Worm (Caenorhabditis elegans) whole organism, L4 larva: ENCODE measurements around the gene gly-6.

Experiments used
- F44E2.7 ChIP-seq: fragments of 200-800 bp; sonication (Bioruptor generic); IDR thresholded peaks from 2 replicates; pipeline ENCODE4 v2.1.2; 2022; ENCODE audit warnings: missing genetic modification characterization, missing compliant biosample characterization
- egl-27 ChIP-seq: sonication (generic microtip); optimal IDR thresholded peaks from 3 replicates; lab custom pipeline; 2017; ENCODE audit warnings: missing biosample characterization, missing genetic modification reagents, missing genetic modification characterization
- lin-13 ChIP-seq: fragments of 150-350 bp; optimal IDR thresholded peaks from 2 replicates; lab custom pipeline; 2014; ENCODE audit warnings: missing biosample characterization, missing genetic modification reagents, missing genetic modification characterization
- nhr-102 ChIP-seq: sonication (generic microtip); optimal IDR thresholded peaks from 2 replicates; lab custom pipeline; 2016; ENCODE audit warnings: mild to moderate bottlenecking, missing genetic modification characterization, moderate library complexity, missing compliant biosample characterization
- nhr-28 ChIP-seq: fragments of 150-350 bp; optimal IDR thresholded peaks from 2 replicates; lab custom pipeline; 2014; ENCODE audit warnings: missing biosample characterization, missing genetic modification characterization
- nhr-42 ChIP-seq: fragments of 200-800 bp; sonication (Bioruptor generic); IDR thresholded peaks from 2 replicates; pipeline ENCODE4 v1.3.6; 2022; ENCODE audit warnings: missing genetic modification characterization, missing compliant biosample characterization
- pha-4 ChIP-seq, 2 experiments: fragments of 150-350 bp in 1 of 2; fragments of 200-800 bp in 1 of 2; sonication (Bioruptor generic) in 1 of 2; IDR thresholded peaks in 1 of 2; optimal IDR thresholded peaks in 1 of 2; 2 replicates each; pipeline versions ENCODE4 v1.3.6 to Lab custom; 2014 to 2022; ENCODE audit warnings: missing genetic modification characterization in 2 of 2, missing genetic modification reagents in 2 of 2, missing biosample characterization in 1 of 2, missing compliant biosample characterization in 1 of 2
- unc-62 ChIP-seq, 3 experiments: fragments of 150-350 bp in 1 of 3; sonication (generic microtip); optimal IDR thresholded peaks in 2 of 3; peaks in 1 of 3; 1 replicate in 1 of 3; 2 replicates in 2 of 3; lab custom pipeline; 2014 to 2017; ENCODE audit warnings: missing biosample characterization in 3 of 3, missing genetic modification characterization in 3 of 3, missing genetic modification reagents in 3 of 3, missing genotype in 1 of 3

- no peak for TF ChIP-seq nhr-28 (tag; lab: Kevin White, UChicago)
- no peak for TF ChIP-seq lin-13 (GFP tag; lab: Kevin White, UChicago)
- no peak for TF ChIP-seq nhr-102
- no peak for TF ChIP-seq pha-4 (GFP tag; IDR thresholded peaks at IDR 0.05; lab: Robert Waterston, UW)
- TF ChIP-seq pha-4 (tag; optimal IDR thresholded peaks at IDR 0.05; lab: Kevin White, UChicago) = no peak
- no peak for TF ChIP-seq egl-27
- TF ChIP-seq F44E2.7 (GFP tag; lab: Robert Waterston, UW) = no peak
- no peak for TF ChIP-seq nhr-42 (GFP tag; lab: Robert Waterston, UW)
- TF ChIP-seq unc-62 (GFP tag; optimal IDR thresholded peaks at IDR 0.05 in 1 of 2; lab: Kevin White, UChicago) = peak in 1 of 2 experiments; percentile 91
- TF ChIP-seq unc-62 (tag; optimal IDR thresholded peaks at IDR 0.05; lab: Kevin White, UChicago) = no peak
Observed at ce11 chrIII:4289952-4290351, 41.1 kb downstream of the gly-6 start.
